Worm (Caenorhabditis elegans) whole organism, dauer: Measurements from ENCODE around the gene F36A4.1.

ENCODE experiments used
- unc-62 ChIP-seq: sonication (generic microtip); optimal IDR thresholded peaks from 2 replicates; lab custom pipeline; 2017; ENCODE audit warnings: missing biosample characterization, missing genetic modification reagents, missing genetic modification characterization

The F36A4.1 gene

DNA sequence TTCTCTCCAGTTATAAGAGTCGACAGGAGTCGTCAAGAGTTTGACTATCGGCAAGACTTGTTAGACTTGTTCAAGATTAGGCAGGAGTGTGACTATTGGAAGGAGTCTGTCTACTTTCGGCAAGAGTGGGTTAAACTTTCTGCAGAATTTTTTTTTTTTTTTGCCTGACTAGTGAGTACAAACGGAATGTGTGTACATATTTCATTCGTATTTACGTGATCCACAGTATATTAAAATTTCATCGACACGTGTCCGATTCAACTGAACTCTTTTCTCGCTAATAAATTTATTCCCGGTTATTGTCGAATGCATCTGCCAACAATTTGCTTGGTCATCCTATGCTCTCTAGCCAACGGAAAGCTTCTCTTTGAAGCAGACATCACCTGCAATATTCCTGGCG, at the start of gene F36A4.1:
TSS of gene F36A4.1 (plus strand) at position 301 of the 400 bp plus-strand sequence.
- TF ChIP-seq unc-62 (GFP tag; lab: Kevin White, UChicago), result no peak

- TF ChIP-seq unc-62 (GFP tag; lab: Kevin White, UChicago), result no peak
Measured at ce11 chrIV:4225851-4226250, 46.4 kb upstream of the F36A4.1 start, which contains the start of gene srbc-71. srbc-71 (minus strand) TSS chrIV:4225951.

DNA sequence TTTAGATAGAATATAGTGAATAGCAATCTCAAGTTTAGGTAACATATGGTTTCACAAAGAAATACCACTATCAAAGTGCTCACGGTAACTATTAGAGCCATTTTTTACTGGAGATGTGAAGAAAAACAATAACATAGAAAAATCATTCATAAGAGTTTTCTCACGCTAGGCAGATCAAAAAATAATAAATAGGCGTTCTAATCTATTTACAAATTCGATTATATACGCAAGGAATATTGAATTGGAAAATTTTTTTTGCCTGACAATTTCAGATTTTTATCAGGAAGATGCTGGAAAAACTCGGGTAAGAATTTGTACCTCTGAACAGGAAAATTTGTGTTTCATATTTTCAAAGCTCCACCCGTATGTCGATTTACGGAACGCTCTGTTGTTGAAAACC, 44.4 kb upstream of the F36A4.1 start, which contains the start of gene srbc-70:
TSS of gene srbc-70 (minus strand) at position 101 of the 400 bp plus-strand sequence.
- TF ChIP-seq unc-62 (GFP tag; lab: Kevin White, UChicago), result no peak

- TF ChIP-seq unc-62 (GFP tag; lab: Kevin White, UChicago), result no peak
Measured at ce11 chrIV:4235315-4236024, 36.8 kb upstream of the F36A4.1 start, which contains the start of the genes zipt-2.2 and dpy-13. zipt-2.2 (minus strand) TSS chrIV:4235365. dpy-13 (plus strand) TSS chrIV:4235614.

DNA sequence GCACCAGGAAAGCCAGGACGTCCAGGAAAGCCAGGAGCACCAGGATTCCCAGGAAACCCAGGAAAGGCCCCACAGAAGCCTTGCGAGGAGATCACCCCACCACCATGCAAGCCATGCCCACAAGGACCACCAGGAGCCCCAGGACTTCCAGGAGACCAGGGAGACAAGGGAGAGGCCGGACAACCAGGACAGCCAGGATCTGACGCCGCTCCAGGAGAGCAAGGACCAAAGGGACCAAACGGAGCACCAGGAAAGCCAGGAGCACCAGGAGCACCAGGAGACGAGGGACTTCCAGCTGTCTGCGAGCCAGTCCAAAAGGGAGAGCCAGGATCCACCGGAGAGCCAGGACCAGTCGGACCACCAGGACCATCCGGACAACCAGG, 36.3 kb upstream of the F36A4.1 start:
- TF ChIP-seq unc-62 (GFP tag; lab: Kevin White, UChicago), result no peak

DNA sequence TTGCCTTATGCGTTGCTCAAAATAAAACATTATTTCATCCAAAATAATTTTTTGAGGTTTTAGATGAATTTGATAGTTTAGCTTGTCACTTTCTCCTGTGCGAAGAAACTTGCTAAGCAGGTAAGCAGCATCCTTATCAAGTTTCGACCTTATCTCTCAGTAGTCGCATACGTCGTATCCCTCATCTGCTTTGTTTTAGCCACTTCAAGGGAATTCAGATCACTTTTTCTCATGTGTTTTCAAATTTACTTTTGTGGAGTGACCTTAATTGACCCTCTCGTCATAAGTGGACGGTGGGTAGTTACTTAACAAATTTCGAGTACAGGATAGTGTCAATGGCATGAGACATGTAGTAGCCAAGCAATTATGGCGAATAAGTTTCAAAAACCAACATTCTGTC, 35.6 kb upstream of the F36A4.1 start:
- no peak for TF ChIP-seq unc-62 (GFP tag; lab: Kevin White, UChicago)

DNA sequence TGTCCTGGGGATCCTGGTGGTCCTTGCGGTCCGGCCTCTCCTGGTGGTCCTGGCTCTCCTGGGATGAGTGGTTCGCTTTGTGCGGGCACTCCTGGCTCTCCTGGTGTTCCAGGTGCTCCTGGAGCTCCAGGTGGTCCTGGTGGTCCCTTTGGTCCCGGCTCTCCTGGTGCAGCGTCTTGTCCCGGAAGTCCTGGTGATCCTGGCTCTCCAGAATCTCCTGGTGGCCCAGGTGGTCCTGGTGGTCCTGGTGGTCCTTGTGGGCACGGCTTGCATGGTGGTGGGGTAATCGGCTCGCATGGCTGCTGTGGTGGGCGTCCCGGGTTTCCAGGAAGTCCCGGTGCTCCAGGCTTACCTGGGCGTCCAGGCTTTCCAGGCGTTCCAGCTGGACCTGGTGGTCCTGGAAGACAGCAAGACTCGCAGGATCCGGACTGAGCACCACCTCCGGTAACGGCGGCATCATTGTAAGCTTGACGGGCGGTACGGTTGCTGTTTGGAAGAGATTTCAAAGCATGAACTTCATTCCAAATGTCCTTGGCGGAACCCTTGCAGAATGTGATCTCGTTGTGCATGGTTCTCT, 28.3 kb upstream of the F36A4.1 start:
- no peak for TF ChIP-seq unc-62 (GFP tag; lab: Kevin White, UChicago)

DNA sequence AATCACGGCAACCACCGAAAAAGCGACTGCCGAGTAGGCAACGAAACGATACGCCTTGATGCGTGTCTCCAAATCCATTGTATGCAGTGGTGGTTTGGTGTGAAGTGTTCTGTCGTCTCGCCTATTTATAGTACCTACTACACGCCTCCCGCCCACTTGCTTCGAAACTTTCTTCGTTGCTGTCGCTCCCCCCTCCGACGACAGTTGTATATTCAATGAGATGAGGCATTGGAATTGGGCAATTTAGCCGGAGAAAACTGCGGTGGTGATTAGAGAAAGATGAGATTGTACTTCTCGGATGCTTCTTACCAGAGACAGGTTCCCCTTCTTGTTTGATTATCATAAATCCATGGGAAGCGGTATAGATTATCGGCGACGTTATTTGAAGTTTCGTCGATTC, 27.8 kb upstream of the F36A4.1 start, which contains the start of gene col-34:
TSS of gene col-34 (minus strand) at position 101 of the 400 bp plus-strand sequence.
- TF ChIP-seq unc-62 (GFP tag; lab: Kevin White, UChicago), result no peak

- TF ChIP-seq unc-62 (GFP tag; lab: Kevin White, UChicago), result no peak
Measured at ce11 chrIV:4246493-4246892, 25.8 kb upstream of the F36A4.1 start, which contains the start of gene ttr-20. ttr-20 (plus strand) TSS chrIV:4246793.

ce11 chrIV:4247334-4247733, 24.9 kb upstream of the F36A4.1 start:
- no peak for TF ChIP-seq unc-62 (GFP tag; lab: Kevin White, UChicago)

DNA sequence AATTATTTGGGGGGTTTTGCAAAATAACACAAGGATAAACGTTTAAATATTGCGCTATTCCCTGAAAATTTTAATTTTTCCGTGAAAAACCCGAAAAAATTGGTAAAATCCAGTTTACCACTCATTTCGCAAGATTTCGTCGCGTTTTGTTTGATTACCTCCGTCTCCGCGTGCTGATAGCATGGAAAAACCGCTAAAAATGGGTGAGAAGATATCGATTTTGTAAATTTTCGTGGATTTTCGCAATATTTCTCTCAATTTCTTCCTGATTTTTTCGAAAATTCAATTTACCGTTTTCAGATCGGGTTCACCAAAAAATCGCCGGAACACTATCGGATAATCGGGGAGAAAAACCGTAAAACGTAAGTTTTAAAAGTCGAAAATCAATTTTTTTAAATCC, 24.5 kb upstream of the F36A4.1 start, which contains the start of gene ama-1:
TSS of gene ama-1 (plus strand) at position 301 of the 400 bp plus-strand sequence.
- no peak for TF ChIP-seq unc-62 (GFP tag; lab: Kevin White, UChicago)

DNA sequence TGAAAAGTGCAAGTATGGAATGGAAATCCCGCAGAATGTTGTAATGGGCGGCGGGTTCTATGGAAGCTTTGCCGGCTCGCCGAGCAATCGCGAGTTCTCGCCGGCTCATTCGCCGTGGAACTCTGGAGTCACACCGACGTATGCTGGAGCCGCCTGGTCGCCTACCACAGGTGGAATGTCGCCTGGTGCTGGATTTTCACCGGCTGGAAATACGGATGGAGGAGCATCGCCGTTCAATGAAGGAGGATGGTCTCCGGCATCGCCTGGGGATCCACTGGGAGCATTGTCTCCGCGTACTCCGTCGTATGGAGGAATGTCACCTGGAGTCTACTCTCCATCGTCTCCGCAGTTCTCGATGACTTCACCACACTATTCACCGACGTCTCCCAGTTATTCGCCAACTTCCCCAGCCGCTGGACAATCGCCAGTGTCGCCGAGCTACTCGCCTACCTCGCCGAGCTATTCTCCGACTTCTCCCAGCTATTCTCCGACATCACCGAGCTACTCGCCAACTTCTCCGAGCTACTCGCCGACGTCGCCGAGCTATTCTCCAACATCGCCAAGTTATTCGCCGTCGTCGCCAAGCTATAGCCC, 17.2 kb upstream of the F36A4.1 start:
- no peak for TF ChIP-seq unc-62 (GFP tag; lab: Kevin White, UChicago)

- TF ChIP-seq unc-62 (GFP tag; lab: Kevin White, UChicago), result no peak
Measured at ce11 chrIV:4259433-4259832, 12.8 kb upstream of the F36A4.1 start.

- no peak for TF ChIP-seq unc-62 (GFP tag; lab: Kevin White, UChicago)
Measured at ce11 chrIV:4262993-4263392, 9.3 kb upstream of the F36A4.1 start, which contains the start of gene col-33. col-33 (plus strand) TSS chrIV:4263293.

DNA sequence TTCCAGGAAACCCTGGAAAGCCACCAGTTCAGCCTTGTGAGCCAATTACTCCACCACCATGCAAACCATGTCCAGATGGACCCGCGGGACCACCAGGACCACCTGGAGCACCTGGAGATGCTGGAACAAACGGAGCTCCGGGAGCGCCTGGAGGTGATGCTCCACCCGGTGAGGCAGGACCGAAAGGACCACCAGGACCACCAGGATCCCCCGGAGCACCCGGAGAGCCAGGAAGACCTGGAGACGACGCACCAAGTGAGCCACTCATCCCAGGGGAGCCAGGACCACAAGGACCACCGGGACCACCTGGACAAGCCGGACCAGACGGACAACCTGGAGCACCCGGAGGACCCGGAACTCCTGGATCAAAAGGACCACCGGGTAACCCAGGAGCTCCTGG, 7.6 kb upstream of the F36A4.1 start:
- no peak for TF ChIP-seq unc-62 (GFP tag; lab: Kevin White, UChicago)

DNA sequence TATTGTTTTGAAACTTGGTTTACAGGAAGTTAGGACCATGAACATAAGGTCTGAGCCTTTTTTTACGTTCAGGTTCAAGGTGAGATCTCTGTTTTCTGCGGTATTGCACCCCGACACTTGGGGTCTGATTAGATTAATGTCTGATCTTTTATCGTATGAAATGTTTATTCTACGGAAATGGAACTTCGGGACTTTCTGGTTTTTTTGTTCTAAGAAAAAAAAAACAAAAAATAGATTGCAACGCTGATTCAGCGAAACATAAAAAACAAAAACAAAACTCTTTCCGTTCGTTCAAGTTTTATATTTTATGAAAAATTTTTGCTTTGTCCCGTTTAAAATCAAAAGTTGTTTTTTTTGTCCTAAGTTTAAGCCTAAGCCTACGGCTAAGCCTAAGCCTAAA, 7.0 kb upstream of the F36A4.1 start, which contains the start of gene F36A4.5:
TSS of gene F36A4.5 (plus strand) at position 301 of the 400 bp plus-strand sequence.
- no peak for TF ChIP-seq unc-62 (GFP tag; lab: Kevin White, UChicago)
